Worm (Caenorhabditis elegans) whole organism, young adult: Measurements from ENCODE around the gene F47D12.3.

Source experiments
- T07F8.4 ChIP-seq: sonication (generic microtip); optimal IDR thresholded peaks from 2 replicates; lab custom pipeline; 2016; ENCODE audit warnings: mild to moderate bottlenecking, missing genetic modification characterization, moderate library complexity, missing compliant biosample characterization
- unc-62 ChIP-seq: fragments of 150-350 bp; optimal IDR thresholded peaks from 2 replicates; lab custom pipeline; 2014; ENCODE audit warnings: missing biosample characterization, missing genetic modification reagents, missing genetic modification characterization

- TF ChIP-seq T07F8.4 (tag; lab: Kevin White, UChicago) (no peak), unc-62 (GFP tag; lab: Kevin White, UChicago) (no peak)
Measured at ce11 chrIII:6331211-6331782, 33.0 kb downstream of the F47D12.3 start, which contains the start of gene C56G2.4.
